Worm (Caenorhabditis elegans) whole organism, early embryonic: ENCODE measurements around the gene srh-293.
"Not testable (repeated sequence)": the region's sequence is repeated elsewhere in the genome, so short reads cannot be mapped to it uniquely, and the experiment has no call there.

Experiments
- B0310.2 ChIP-seq: sonication (generic microtip); optimal IDR thresholded peaks from 2 replicates; lab custom pipeline; 2016; ENCODE audit warnings: mild to moderate bottlenecking, missing genetic modification characterization, missing compliant biosample characterization
- F13C5.2 ChIP-seq: sonication (generic microtip); optimal IDR thresholded peaks from 2 replicates; lab custom pipeline; 2017; ENCODE audit warnings: mild to moderate bottlenecking, missing genetic modification characterization, inconsistent platforms, missing compliant biosample characterization
- aly-1 ChIP-seq: sonication (generic microtip); optimal IDR thresholded peaks from 2 replicates; lab custom pipeline; 2016; ENCODE audit warnings: missing genetic modification characterization, missing compliant biosample characterization
- ama-1 ChIP-seq: fragments of 150-350 bp; optimal IDR thresholded peaks from 2 replicates; lab custom pipeline; 2014
- ceh-13 ChIP-seq: fragments of 200-800 bp; sonication (Bioruptor generic); optimal IDR thresholded peaks from 2 replicates; lab custom pipeline; 2018; ENCODE audit warnings: mild to moderate bottlenecking, missing genetic modification characterization, missing compliant biosample characterization
- ceh-36 ChIP-seq: sonication (generic microtip); optimal IDR thresholded peaks from 2 replicates; lab custom pipeline; 2016; ENCODE audit warnings: missing genetic modification characterization, inconsistent platforms, missing compliant biosample characterization
- ets-7 ChIP-seq: sonication (generic microtip); optimal IDR thresholded peaks from 2 replicates; lab custom pipeline; 2016; ENCODE audit warnings: missing genotype, missing genetic modification characterization, missing compliant biosample characterization
- flt-1 ChIP-seq: fragments of 200-800 bp; sonication (Bioruptor generic); IDR thresholded peaks from 2 replicates; pipeline ENCODE4 v1.3.6; 2022; ENCODE audit warnings: missing genetic modification characterization, missing compliant biosample characterization
- hmbx-1 ChIP-seq: sonication (generic microtip); optimal IDR thresholded peaks from 2 replicates; lab custom pipeline; 2016; ENCODE audit warnings: mild to moderate bottlenecking, missing genetic modification characterization, missing compliant biosample characterization
- hmg-4 ChIP-seq: fragments of 200-800 bp; sonication (Bioruptor generic); optimal IDR thresholded peaks from 2 replicates; lab custom pipeline; 2018; ENCODE audit warnings: mild to moderate bottlenecking, missing genetic modification characterization, missing compliant biosample characterization
- hnd-1 ChIP-seq: sonication (generic microtip); optimal IDR thresholded peaks from 2 replicates; lab custom pipeline; 2016; ENCODE audit warnings: missing genetic modification characterization, missing compliant biosample characterization
- pes-1 ChIP-seq: fragments of 200-800 bp; sonication (Bioruptor generic); IDR thresholded peaks from 2 replicates; pipeline ENCODE4 v1.3.6; 2022; ENCODE audit warnings: missing genetic modification reagents, missing genetic modification characterization, missing compliant biosample characterization
- scrt-1 ChIP-seq: fragments of 200-800 bp; sonication (Bioruptor generic); IDR thresholded peaks from 2 replicates; pipeline ENCODE4 v1.3.6; 2022; ENCODE audit warnings: missing genetic modification characterization, missing compliant biosample characterization
- sea-1 ChIP-seq: fragments of 200-800 bp; sonication (Bioruptor generic); conservative IDR thresholded peaks from 2 replicates; pipeline ENCODE4 v1.3.6; 2022; ENCODE audit warnings: missing genetic modification characterization, missing compliant biosample characterization
- tbx-11 ChIP-seq: fragments of 200-800 bp; sonication (Bioruptor generic); IDR thresholded peaks from 2 replicates; pipeline ENCODE4 v1.3.6; 2022; ENCODE audit warnings: missing genetic modification characterization, missing compliant biosample characterization
- tbx-37 ChIP-seq: fragments of 200-800 bp; sonication (Bioruptor generic); conservative IDR thresholded peaks from 2 replicates; pipeline ENCODE4 v1.3.6; 2022; ENCODE audit warnings: missing genetic modification reagents, missing genetic modification characterization, missing compliant biosample characterization
- tra-4 ChIP-seq: sonication (generic microtip); optimal IDR thresholded peaks from 2 replicates; lab custom pipeline; 2017; ENCODE audit warnings: missing genetic modification characterization, missing compliant biosample characterization

Gene srh-293

ce11 chrV:15891761-15892160 is 25.8 kb downstream of the srh-293 start, which contains the start of gene T06C12.12:
Gene T06C12.12 (plus strand): TSS chrV:15892061.
- TF ChIP-seq flt-1 (GFP tag; lab: Robert Waterston, UW) (no peak), F13C5.2 (tag; lab: Kevin White, UChicago) (no peak)

DNA sequence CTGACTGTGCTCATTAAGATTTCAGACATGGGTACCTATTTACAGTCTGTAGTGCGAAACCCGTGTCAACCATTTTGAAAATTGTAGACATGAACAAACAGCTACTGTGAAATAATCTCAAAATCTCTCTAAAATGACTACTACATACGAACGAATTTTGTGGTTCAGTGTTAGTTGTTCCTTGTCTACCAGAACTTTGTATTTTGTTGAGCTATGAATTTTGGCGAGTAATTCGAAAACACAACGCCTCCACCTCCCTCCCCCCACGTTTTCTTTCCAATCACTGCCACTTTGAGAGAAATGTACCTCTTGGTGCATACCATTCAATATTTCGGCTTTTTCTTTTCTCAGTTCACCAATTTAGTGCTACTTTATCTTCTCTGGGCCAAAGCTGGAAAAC is 26.8 kb downstream of the srh-293 start, which contains the start of gene T06C12.11:
TSS of gene T06C12.11 (plus strand) at position 301 of the 400 bp plus-strand sequence.
- no peak for TF ChIP-seq tbx-37

DNA sequence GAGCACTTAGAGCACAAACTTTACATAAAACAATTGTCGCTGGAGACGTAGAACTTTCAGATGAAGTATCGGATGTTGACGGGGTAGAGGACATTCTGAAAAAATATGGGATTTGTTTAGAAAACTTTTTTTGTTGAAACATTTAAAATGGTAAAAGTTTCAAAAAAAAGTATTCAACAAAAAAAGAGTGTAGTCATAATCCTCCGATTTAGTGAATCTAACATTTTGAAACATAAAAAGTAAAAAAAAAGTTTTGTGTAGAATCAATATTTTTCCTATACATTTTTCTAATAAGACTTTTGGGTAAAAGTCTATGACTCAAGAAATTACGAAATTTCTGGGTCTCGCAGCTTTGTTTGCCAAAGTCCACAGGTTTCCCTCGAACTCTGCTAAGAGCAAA is 30.7 kb downstream of the srh-293 start, which contains the start of gene nhr-213:
TSS of gene nhr-213 (minus strand) at position 101 of the 400 bp plus-strand sequence.
- no peak for TF ChIP-seq tbx-11 (GFP tag; lab: Robert Waterston, UW)
- TF ChIP-seq tra-4 (tag; lab: Kevin White, UChicago): no peak

- TF ChIP-seq hmbx-1 (tag; lab: Kevin White, UChicago) (no peak), sea-1 (GFP tag; lab: Robert Waterston, UW) (no peak), hnd-1 (tag; lab: Kevin White, UChicago) (no peak), B0310.2 (tag; lab: Kevin White, UChicago) (no peak), tbx-11 (GFP tag; lab: Robert Waterston, UW) (no peak), tbx-37 (no peak), F13C5.2 (tag; lab: Kevin White, UChicago) (no peak), pes-1 (no peak), scrt-1 (no peak), aly-1 (tag; lab: Kevin White, UChicago) (no peak), ama-1 (lab: Kevin White, UChicago) (no peak), ceh-36 (tag; lab: Kevin White, UChicago) (no peak), tra-4 (tag; lab: Kevin White, UChicago) (no peak), flt-1 (GFP tag; lab: Robert Waterston, UW) (no peak), ceh-13 (no peak), ets-7 (tag; lab: Kevin White, UChicago) (no peak), hmg-4 (GFP tag; lab: Kevin White, UChicago) (no peak)
These were observed 31.8 kb downstream of the srh-293 start, which contains the start of gene str-60 for ce11 chrV:15897696-15898095. Gene str-60 (plus strand): TSS chrV:15897996.

ce11 chrV:15899696-15900095 is 33.8 kb downstream of the srh-293 start, which contains the start of gene T06C12.14:
Gene T06C12.14 (plus strand): TSS chrV:15899996.
- no peak for TF ChIP-seq tra-4 (tag; lab: Kevin White, UChicago)
- no peak for TF ChIP-seq ceh-36 (tag; lab: Kevin White, UChicago)
- no peak for TF ChIP-seq B0310.2 (tag; lab: Kevin White, UChicago)
- no peak for TF ChIP-seq scrt-1
- no peak for TF ChIP-seq tbx-11 (GFP tag; lab: Robert Waterston, UW)

DNA sequence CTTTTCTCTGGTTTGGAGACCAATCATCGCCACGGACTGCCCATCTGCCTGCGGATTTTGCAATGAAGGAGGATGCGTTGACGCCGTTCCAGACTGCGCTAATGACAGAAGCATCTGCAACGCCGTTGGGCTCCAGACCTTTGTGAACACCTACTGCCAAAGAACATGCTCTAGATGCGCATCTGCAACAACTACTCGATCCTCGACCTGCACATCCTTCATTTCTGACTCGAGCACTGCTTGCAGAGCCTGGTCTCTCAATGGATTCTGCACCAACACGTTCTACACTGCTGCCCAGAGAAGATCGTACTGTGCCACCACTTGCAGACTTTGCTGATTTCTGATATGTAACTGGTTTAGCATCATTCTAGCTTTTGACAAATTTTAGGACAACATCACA is 34.6 kb downstream of the srh-293 start:
- no peak for TF ChIP-seq hmbx-1 (tag; lab: Kevin White, UChicago)
- no peak for TF ChIP-seq scrt-1
- TF ChIP-seq ama-1 (lab: Kevin White, UChicago): no peak
- no peak for TF ChIP-seq F13C5.2 (tag; lab: Kevin White, UChicago)
- TF ChIP-seq pes-1: no peak
- TF ChIP-seq ceh-13: no peak
- no peak for TF ChIP-seq tbx-11 (GFP tag; lab: Robert Waterston, UW)
- TF ChIP-seq aly-1 (tag; lab: Kevin White, UChicago): no peak

- not testable (repeated sequence) for TF ChIP-seq pes-1; ceh-13; flt-1 (GFP tag; lab: Robert Waterston, UW)
These were observed 39.6 kb downstream of the srh-293 start, which contains the start of the genes F35E8.1 and F35E8.2 for ce11 chrV:15905530-15905929. Gene F35E8.1 (minus strand): TSS chrV:15905630. Gene F35E8.2 (plus strand): TSS chrV:15905661.

DNA sequence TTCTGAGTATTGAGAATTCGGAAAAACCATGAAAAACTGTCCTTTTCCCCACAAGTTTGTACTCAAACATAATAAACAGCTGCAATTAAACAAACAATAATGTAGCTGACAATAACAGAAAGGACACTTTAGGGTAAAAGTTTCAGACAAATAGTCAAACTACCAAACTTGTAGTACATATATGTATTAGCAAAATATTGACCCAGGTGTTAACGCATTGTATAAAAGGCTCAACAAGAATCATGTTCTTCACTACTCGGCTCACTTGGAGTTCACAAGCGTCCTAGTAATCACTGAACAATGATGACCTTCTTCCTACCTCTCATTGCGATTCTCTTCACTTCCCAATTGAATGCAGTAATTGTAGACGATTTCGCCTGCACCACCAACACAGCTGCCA is 45.9 kb downstream of the srh-293 start, which contains the start of gene F35E8.6:
TSS of gene F35E8.6 (plus strand) at position 301 of the 400 bp plus-strand sequence.
- no peak for TF ChIP-seq scrt-1
- TF ChIP-seq ceh-36 (tag; lab: Kevin White, UChicago): no peak
- no peak for TF ChIP-seq sea-1 (GFP tag; lab: Robert Waterston, UW)
- TF ChIP-seq pes-1: no peak
- no peak for TF ChIP-seq tra-4 (tag; lab: Kevin White, UChicago)
- TF ChIP-seq ama-1 (lab: Kevin White, UChicago): no peak
- no peak for TF ChIP-seq hmg-4 (GFP tag; lab: Kevin White, UChicago)
- TF ChIP-seq ets-7 (tag; lab: Kevin White, UChicago): no peak
- TF ChIP-seq tbx-11 (GFP tag; lab: Robert Waterston, UW): no peak
- TF ChIP-seq B0310.2 (tag; lab: Kevin White, UChicago): no peak
- TF ChIP-seq ceh-13: no peak
- no peak for TF ChIP-seq F13C5.2 (tag; lab: Kevin White, UChicago)
- TF ChIP-seq flt-1 (GFP tag; lab: Robert Waterston, UW): no peak
- no peak for TF ChIP-seq hmbx-1 (tag; lab: Kevin White, UChicago)

- no peak for TF ChIP-seq hmbx-1 (tag; lab: Kevin White, UChicago)
- TF ChIP-seq ets-7 (tag; lab: Kevin White, UChicago): no peak
- TF ChIP-seq sea-1 (GFP tag; lab: Robert Waterston, UW): no peak
- TF ChIP-seq ama-1 (lab: Kevin White, UChicago): no peak
- TF ChIP-seq ceh-13: no peak
- no peak for TF ChIP-seq ceh-36 (tag; lab: Kevin White, UChicago)
- no peak for TF ChIP-seq aly-1 (tag; lab: Kevin White, UChicago)
- TF ChIP-seq hnd-1 (tag; lab: Kevin White, UChicago): no peak
- TF ChIP-seq scrt-1: no peak
- TF ChIP-seq F13C5.2 (tag; lab: Kevin White, UChicago): no peak
- TF ChIP-seq hmg-4 (GFP tag; lab: Kevin White, UChicago): no peak
- no peak for TF ChIP-seq tbx-11 (GFP tag; lab: Robert Waterston, UW)
- TF ChIP-seq flt-1 (GFP tag; lab: Robert Waterston, UW): no peak
- no peak for TF ChIP-seq tra-4 (tag; lab: Kevin White, UChicago)
- no peak for TF ChIP-seq pes-1
- TF ChIP-seq B0310.2 (tag; lab: Kevin White, UChicago): no peak
- TF ChIP-seq tbx-37: no peak
These were observed 46.7 kb downstream of the srh-293 start for ce11 chrV:15912677-15913076.
